Fruit fly (Drosophila melanogaster): Measurements from ENCODE around the gene deltaCOP.

The deltaCOP gene

dm6 chrX:1879606-1880110 is 18.1 kb upstream of the deltaCOP start, which contains the start of gene CG14818:
TSS of gene CG14818 (minus strand) at chrX:1879774.
- TF ChIP-seq psq (GFP tag; optimal IDR thresholded peaks at IDR 0.05) (peak; percentile 15), br (GFP tag; optimal IDR thresholded peaks at IDR 0.05) (peak; percentile 30), OdsH (GFP tag; optimal IDR thresholded peaks at IDR 0.05) (peak; percentile 14), h (GFP tag; optimal IDR thresholded peaks at IDR 0.05) (peak; percentile 66), dl (GFP tag; optimal IDR thresholded peaks at IDR 0.05; ENCODE audit: insufficient read depth in 1 of 2, partially characterized antibody in 2 of 2) (no peak), Rel (GFP tag; optimal IDR thresholded peaks at IDR 0.05) (no peak), Rel (tag; optimal IDR thresholded peaks at IDR 0.05) (peak; percentile 58), sv (GFP tag; optimal IDR thresholded peaks at IDR 0.05) (peak; percentile 47), HLH106 (tag; optimal IDR thresholded peaks at IDR 0.05) (peak; percentile 61), Sp1 (GFP tag; optimal IDR thresholded peaks at IDR 0.05) (peak; percentile 56), lola (GFP tag; optimal IDR thresholded peaks at IDR 0.05) (no peak), rgr (GFP tag; optimal IDR thresholded peaks at IDR 0.05) (peak; percentile 66), fru (GFP tag; optimal IDR thresholded peaks at IDR 0.05) (peak; percentile 46), CG9705 (GFP tag; optimal IDR thresholded peaks at IDR 0.05) (peak; percentile 45), ey (GFP tag; optimal IDR thresholded peaks at IDR 0.05) (peak; percentile 59), dmrt93B (GFP tag; optimal IDR thresholded peaks at IDR 0.05) (no peak), Dif (GFP tag; optimal IDR thresholded peaks at IDR 0.05; ENCODE audit: partially characterized antibody) (no peak), usp (GFP tag; optimal IDR thresholded peaks at IDR 0.05) (no peak), foxo (GFP tag; optimal IDR thresholded peaks at IDR 0.05) (peak in 1 of 2 experiments; percentile 67)

dm6 chrX:1877107-1877736 is 15.6 kb upstream of the deltaCOP start, which contains the start of the genes CG14817 and CG14805:
TSS of gene CG14817 (minus strand) at chrX:1877270.
TSS of gene CG14805 (plus strand) at chrX:1877317.
- no peak for TF ChIP-seq dl (GFP tag; optimal IDR thresholded peaks at IDR 0.05; ENCODE audit: insufficient read depth in 1 of 2, partially characterized antibody in 2 of 2)
- TF ChIP-seq ey (GFP tag; optimal IDR thresholded peaks at IDR 0.05) = no peak
- TF ChIP-seq usp (GFP tag; optimal IDR thresholded peaks at IDR 0.05) = no peak
- no peak for TF ChIP-seq h (GFP tag; optimal IDR thresholded peaks at IDR 0.05)
- no peak for TF ChIP-seq CrebA (GFP tag; optimal IDR thresholded peaks at IDR 0.05; ENCODE audit: borderline replicate concordance)
- TF ChIP-seq Vsx2 (GFP tag; optimal IDR thresholded peaks at IDR 0.05; ENCODE audit: partially characterized antibody) = no peak
- peak; percentile 15 for TF ChIP-seq Hr83 (GFP tag; optimal IDR thresholded peaks at IDR 0.05; ENCODE audit: poor library complexity, severe bottlenecking)
- TF ChIP-seq N (GFP tag; optimal IDR thresholded peaks at IDR 0.05) = no peak
- TF ChIP-seq Sp1 (GFP tag; optimal IDR thresholded peaks at IDR 0.05) = peak; percentile 82
- no peak for TF ChIP-seq dmrt93B (GFP tag; optimal IDR thresholded peaks at IDR 0.05)
- peak; percentile 55 for TF ChIP-seq OdsH (GFP tag; optimal IDR thresholded peaks at IDR 0.05)
- TF ChIP-seq Hnf4 (GFP tag; optimal IDR thresholded peaks at IDR 0.05) = no peak
- TF ChIP-seq GATAd (GFP tag; optimal IDR thresholded peaks at IDR 0.05) = no peak
- no peak for TF ChIP-seq Abd-B (GFP tag; optimal IDR thresholded peaks at IDR 0.05)
- TF ChIP-seq tai (GFP tag; optimal IDR thresholded peaks at IDR 0.05) = no peak
- TF ChIP-seq br (GFP tag; optimal IDR thresholded peaks at IDR 0.05) = no peak
- TF ChIP-seq Hr78 (GFP tag; optimal IDR thresholded peaks at IDR 0.05) = no peak
- no peak for TF ChIP-seq sv (GFP tag; optimal IDR thresholded peaks at IDR 0.05)
- no peak for TF ChIP-seq Myc (optimal IDR thresholded peaks at IDR 0.05)
- TF ChIP-seq jim (GFP tag; optimal IDR thresholded peaks at IDR 0.05) = no peak
- TF ChIP-seq sage (GFP tag; optimal IDR thresholded peaks at IDR 0.05) = no peak
- no peak for TF ChIP-seq Dif (GFP tag; optimal IDR thresholded peaks at IDR 0.05; ENCODE audit: partially characterized antibody)
- no peak for TF ChIP-seq Mio (GFP tag; optimal IDR thresholded peaks at IDR 0.05)
- peak in 1 of 2 experiments; percentile 39 for TF ChIP-seq foxo (GFP tag; optimal IDR thresholded peaks at IDR 0.05)
- no peak for TF ChIP-seq brk (GFP tag; optimal IDR thresholded peaks at IDR 0.05)
- peak; percentile 66 for TF ChIP-seq CG9705 (GFP tag; optimal IDR thresholded peaks at IDR 0.05)
- peak; percentile 61 for TF ChIP-seq HLH106 (tag; optimal IDR thresholded peaks at IDR 0.05)
- TF ChIP-seq lola (GFP tag; optimal IDR thresholded peaks at IDR 0.05) = no peak
- TF ChIP-seq woc (GFP tag; optimal IDR thresholded peaks at IDR 0.05) = no peak
- peak; percentile 82 for TF ChIP-seq rgr (GFP tag; optimal IDR thresholded peaks at IDR 0.05)
- no peak for TF ChIP-seq CG32264 (GFP tag; optimal IDR thresholded peaks at IDR 0.05)
- no peak for TF ChIP-seq dsf (GFP tag; optimal IDR thresholded peaks at IDR 0.05; ENCODE audit: borderline replicate concordance)
- TF ChIP-seq fru (GFP tag; optimal IDR thresholded peaks at IDR 0.05) = no peak
- TF ChIP-seq Jra (GFP tag; optimal IDR thresholded peaks at IDR 0.05) = no peak
- TF ChIP-seq pan (optimal IDR thresholded peaks at IDR 0.05) = no peak
- peak; percentile 23 for TF ChIP-seq Rel (GFP tag; optimal IDR thresholded peaks at IDR 0.05)
- TF ChIP-seq Rel (tag; optimal IDR thresholded peaks at IDR 0.05) = peak; percentile 62
- no peak for TF ChIP-seq Dfd (GFP tag; optimal IDR thresholded peaks at IDR 0.05)
- no peak for TF ChIP-seq psq (GFP tag; optimal IDR thresholded peaks at IDR 0.05)

Measured in whole organism, wandering third instar larva.